Worm (Caenorhabditis elegans): Measurements from ENCODE around the gene E02C12.10.

ce11 chrV:9391959-9392358 is 13.8 kb upstream of the E02C12.10 start:
- TF ChIP-seq fkh-10 (GFP tag; optimal IDR thresholded peaks at IDR 0.05) (no peak), ceh-9 (tag; optimal IDR thresholded peaks at IDR 0.05) (no peak), nhr-11 (tag; optimal IDR thresholded peaks at IDR 0.05) (no peak), pha-4 (tag; optimal IDR thresholded peaks at IDR 0.05) (no peak), tbx-2 (tag; optimal IDR thresholded peaks at IDR 0.05) (no peak), ceh-14 (tag; optimal IDR thresholded peaks at IDR 0.05) (no peak), ama-1 (optimal IDR thresholded peaks at IDR 0.05) (no peak), nfya-1 (tag; optimal IDR thresholded peaks at IDR 0.05) (no peak)
